Fruit fly (Drosophila melanogaster): ENCODE data around the gene CG18766.

Gene CG18766

dm6 chr3R:27289638-27290037, 44.6 kb upstream of the CG18766 start (continued):
- TF ChIP-seq Sox14 (GFP tag; optimal IDR thresholded peaks at IDR 0.05) (peak; percentile 44), CG31627 (GFP tag; optimal IDR thresholded peaks at IDR 0.05) (no peak)

- TF ChIP-seq achi (GFP tag; optimal IDR thresholded peaks at IDR 0.05) (peak; percentile 75), Ets96B (tag; optimal IDR thresholded peaks at IDR 0.05) (peak; percentile 58), CG6276 (GFP tag; optimal IDR thresholded peaks at IDR 0.05) (no peak), net (GFP tag; optimal IDR thresholded peaks at IDR 0.05) (peak; percentile 30), Eip78C (GFP tag) (peak; percentile 89), ss (GFP tag; optimal IDR thresholded peaks at IDR 0.05) (peak in 1 of 2 experiments; percentile 69), Sox15 (GFP tag; optimal IDR thresholded peaks at IDR 0.05) (peak; percentile 80), Met (GFP tag; optimal IDR thresholded peaks at IDR 0.05) (peak; percentile 72), vri (GFP tag; optimal IDR thresholded peaks at IDR 0.05) (peak; percentile 68), Blimp-1 (GFP tag; optimal IDR thresholded peaks at IDR 0.05) (no peak), CG8632 (GFP tag; optimal IDR thresholded peaks at IDR 0.05) (peak; percentile 58), esn (GFP tag; optimal IDR thresholded peaks at IDR 0.05) (peak; percentile 85), CG3032 (tag; optimal IDR thresholded peaks at IDR 0.05) (peak; percentile 73), Gug (GFP tag; IDR thresholded peaks at IDR 0.05) (peak; percentile 72), Sox102F (GFP tag; optimal IDR thresholded peaks at IDR 0.05) (no peak), fkh (GFP tag; optimal IDR thresholded peaks at IDR 0.05) (peak; percentile 31), CG11902 (GFP tag; optimal IDR thresholded peaks at IDR 0.05) (peak; percentile 71), salr (GFP tag; optimal IDR thresholded peaks at IDR 0.05) (peak in 1 of 2 experiments; percentile 25), Sox14 (GFP tag; optimal IDR thresholded peaks at IDR 0.05) (peak; percentile 88), fd59A (GFP tag; optimal IDR thresholded peaks at IDR 0.05) (peak; percentile 19), CG15336 (GFP tag; IDR thresholded peaks at IDR 0.05) (peak; percentile 40; the same call in 1 of the 2 replicates), topi (GFP tag; optimal IDR thresholded peaks at IDR 0.05) (peak; percentile 77), Hr4 (GFP tag; optimal IDR thresholded peaks at IDR 0.05) (peak; percentile 82), CG3919 (GFP tag; optimal IDR thresholded peaks at IDR 0.05) (peak; percentile 80), pdm3 (GFP tag; optimal IDR thresholded peaks at IDR 0.05) (peak; percentile 76), CG4318 (GFP tag; optimal IDR thresholded peaks at IDR 0.05) (peak; percentile 54), CG10669 (GFP tag; optimal IDR thresholded peaks at IDR 0.05) (peak; percentile 52), dac (GFP tag; optimal IDR thresholded peaks at IDR 0.05) (peak; percentile 49), lz (GFP tag; optimal IDR thresholded peaks at IDR 0.05) (peak; percentile 89), CG6808 (GFP tag; optimal IDR thresholded peaks at IDR 0.05) (no peak), cyc (GFP tag; optimal IDR thresholded peaks at IDR 0.05) (peak; percentile 83), OdsH (GFP tag; optimal IDR thresholded peaks at IDR 0.05) (peak; percentile 81), CG8119 (GFP tag; IDR thresholded peaks at IDR 0.05) (peak; percentile 62; the same call in 2 of the 3 replicates), CG1621 (tag; optimal IDR thresholded peaks at IDR 0.05) (peak; percentile 90), eg (GFP tag; IDR thresholded peaks at IDR 0.05) (peak; percentile 85), acj6 (GFP tag; optimal IDR thresholded peaks at IDR 0.05) (peak; percentile 77), CG11762 (GFP tag; optimal IDR thresholded peaks at IDR 0.05; ENCODE audit: insufficient read depth) (peak; percentile 61), CG34406 (GFP tag; optimal IDR thresholded peaks at IDR 0.05) (peak; percentile 71), Hr39 (GFP tag; optimal IDR thresholded peaks at IDR 0.05) (peak; percentile 87), Lpt (GFP tag; optimal IDR thresholded peaks at IDR 0.05) (peak; percentile 65), CG16779 (tag; optimal IDR thresholded peaks at IDR 0.05) (no peak), CG9139 (GFP tag; optimal IDR thresholded peaks at IDR 0.05) (no peak), spab (GFP tag; optimal IDR thresholded peaks at IDR 0.05) (no peak), CG7368 (GFP tag; optimal IDR thresholded peaks at IDR 0.05) (peak; percentile 69), fd85E (GFP tag; optimal IDR thresholded peaks at IDR 0.05) (no peak), dsx (GFP tag; optimal IDR thresholded peaks at IDR 0.05; ENCODE audit: poor library complexity, severe bottlenecking) (peak; percentile 85)
These were observed 43.4 kb upstream of the CG18766 start, which contains the start of the genes bigmax and Hmu for dm6 chr3R:27288202-27289135. Gene bigmax (minus strand): TSS chr3R:27288526. Gene Hmu (plus strand): TSS chr3R:27288769.

Data from whole organism, prepupa.